Fruit fly (Drosophila melanogaster): ENCODE measurements around the gene CG14974.

DNA sequence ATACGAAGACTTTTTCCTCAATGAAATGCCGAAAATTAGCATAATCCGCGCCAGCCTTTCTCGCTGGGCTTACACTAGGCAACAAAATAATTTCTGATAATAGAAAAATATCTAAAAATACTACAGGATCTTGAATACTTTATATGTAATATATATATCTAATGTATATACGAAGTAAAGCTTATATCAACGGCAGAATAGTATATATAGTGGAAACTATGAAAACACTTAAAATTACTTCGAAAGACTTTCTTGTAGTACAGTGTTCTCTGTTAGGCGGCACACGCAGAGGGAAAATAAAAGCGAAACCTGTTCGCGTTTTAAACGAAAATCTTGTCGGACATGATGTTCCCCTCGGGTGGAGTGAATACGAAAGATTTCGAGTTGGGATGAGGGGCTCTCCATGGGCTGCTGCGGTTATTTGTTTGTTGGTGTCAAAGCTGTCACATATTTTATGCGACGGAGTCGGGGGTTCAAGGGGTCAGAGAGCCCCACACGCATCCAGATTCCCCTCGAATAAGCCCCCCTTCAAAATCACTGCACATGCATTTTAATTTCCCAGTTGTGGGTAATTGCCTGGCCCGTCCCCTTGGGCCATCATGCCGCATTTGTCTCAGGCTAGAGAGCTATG, 13.4 kb upstream of the CG14974 start:
- TF ChIP-seq psq (optimal IDR thresholded peaks at IDR 0.05) (no peak), insv (optimal IDR thresholded peaks at IDR 0.05) (no peak), ttk (optimal IDR thresholded peaks at IDR 0.05) (no peak), h (optimal IDR thresholded peaks at IDR 0.05) (no peak), Sin3A (optimal IDR thresholded peaks at IDR 0.05) (no peak)

Data from Kc167 (cell line).